Worm (Caenorhabditis elegans): ENCODE results near the gene F21D12.2.

F21D12.2 gene

DNA sequence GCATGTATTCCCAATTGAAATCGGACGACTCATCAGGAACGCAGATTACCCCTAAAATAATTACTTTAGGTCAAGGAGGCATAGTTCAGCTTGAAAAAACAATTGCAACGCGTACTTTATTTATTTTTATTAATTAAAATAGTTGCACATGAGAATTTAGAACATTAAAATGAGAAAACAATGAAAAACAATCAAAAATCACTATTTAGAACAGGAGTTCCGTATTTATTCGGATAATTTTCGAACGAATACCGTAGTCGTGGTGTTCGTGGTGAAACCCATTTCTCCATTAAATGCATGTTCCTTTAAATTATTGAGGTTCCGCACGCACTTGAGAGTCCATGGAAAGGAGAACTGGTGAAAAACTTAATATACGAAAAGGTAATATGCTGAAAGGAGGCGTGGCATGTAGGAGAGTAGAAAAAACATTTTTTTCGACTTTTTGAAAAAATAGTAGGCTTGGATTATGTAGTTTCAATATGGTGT, 19.3 kb upstream of the F21D12.2 start, which contains the start of gene puf-8:
Gene puf-8 (minus strand): TSS at position 51 of the 486 bp plus-strand sequence.
- TF ChIP-seq ceh-19 (GFP tag; optimal IDR thresholded peaks at IDR 0.05), result no peak
- TF ChIP-seq K09A11.1 (tag; optimal IDR thresholded peaks at IDR 0.05; ENCODE audit: insufficient read depth), result no peak
- no peak for TF ChIP-seq elt-4 (tag; optimal IDR thresholded peaks at IDR 0.05)

DNA sequence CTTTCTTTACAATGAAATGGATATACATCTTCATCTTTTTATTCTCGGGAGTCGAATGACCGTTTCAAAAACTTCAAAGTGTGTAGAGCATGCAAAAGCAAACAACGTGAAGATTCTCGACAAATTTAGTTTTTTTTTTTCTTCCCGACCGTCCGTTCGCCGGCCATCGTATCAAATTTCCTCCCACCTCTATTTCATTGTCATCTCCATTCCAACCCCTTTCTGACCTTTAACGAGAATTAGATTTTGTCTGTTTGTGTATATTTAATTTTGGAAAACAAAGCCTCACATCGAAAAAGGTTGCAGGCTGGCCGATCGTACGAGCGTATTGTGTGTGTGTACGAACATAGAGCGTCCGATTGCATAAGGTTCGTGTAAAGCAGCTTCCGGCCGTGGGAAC, 18.5 kb upstream of the F21D12.2 start, which contains the start of gene C30G12.1:
Gene C30G12.1 (plus strand): TSS at position 301 of the 400 bp plus-strand sequence.
- TF ChIP-seq ceh-34 (tag; optimal IDR thresholded peaks at IDR 0.05), result peak; percentile 68
- no peak for TF ChIP-seq zip-5 (tag; optimal IDR thresholded peaks at IDR 0.05)
- TF ChIP-seq tbx-7 (tag; optimal IDR thresholded peaks at IDR 0.05), result no peak
- TF ChIP-seq ceh-48 (tag; optimal IDR thresholded peaks at IDR 0.05), result no peak
- no peak for TF ChIP-seq eyg-1 (tag; optimal IDR thresholded peaks at IDR 0.05)
- no peak for TF ChIP-seq hlh-30 (tag; optimal IDR thresholded peaks at IDR 0.05; ENCODE audit: insufficient read depth)
- TF ChIP-seq ceh-6 (GFP tag; optimal IDR thresholded peaks at IDR 0.05), result no peak

DNA sequence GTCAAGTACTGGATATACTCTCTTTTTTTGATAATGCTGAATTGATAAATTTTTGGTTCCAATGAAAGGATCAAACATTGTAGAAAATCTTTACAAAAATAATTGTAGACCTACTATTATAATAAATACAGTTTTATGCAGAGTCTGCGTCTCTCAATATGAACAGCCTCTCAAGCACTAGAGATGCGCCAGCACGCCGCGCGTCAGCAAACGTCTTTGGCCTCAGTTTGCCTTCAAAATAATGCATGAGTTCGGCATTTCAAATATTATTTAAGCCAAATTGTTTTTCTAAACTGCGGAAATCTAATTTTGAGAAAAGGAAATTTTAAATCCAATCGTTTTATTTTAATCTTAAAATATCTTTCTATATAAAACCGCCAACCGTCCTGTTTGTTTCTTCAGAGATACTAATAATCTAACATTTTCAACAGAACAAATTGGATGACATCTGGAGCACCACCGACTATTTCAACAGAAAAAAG, 15.9 kb upstream of the F21D12.2 start, which contains the start of gene cul-4:
Gene cul-4 (plus strand): TSS at position 432 of the 482 bp plus-strand sequence.
- TF ChIP-seq F13H6.1 (tag; optimal IDR thresholded peaks at IDR 0.05) (no peak), ceh-2 (tag; optimal IDR thresholded peaks at IDR 0.05) (peak; percentile 8), tbx-2 (tag; optimal IDR thresholded peaks at IDR 0.05) (peak; percentile 12), hlh-30 (tag; optimal IDR thresholded peaks at IDR 0.05; ENCODE audit: insufficient read depth) (no peak), ref-2 (tag; optimal IDR thresholded peaks at IDR 0.05) (no peak), pag-3 (tag; optimal IDR thresholded peaks at IDR 0.05; ENCODE audit: borderline replicate concordance) (no peak), ceh-14 (tag; optimal IDR thresholded peaks at IDR 0.05) (peak; percentile 14), ceh-31 (tag; optimal IDR thresholded peaks at IDR 0.05) (peak; percentile 10), ceh-24 (tag; optimal IDR thresholded peaks at IDR 0.05) (no peak), nfya-1 (tag; optimal IDR thresholded peaks at IDR 0.05) (peak; percentile 40)

DNA sequence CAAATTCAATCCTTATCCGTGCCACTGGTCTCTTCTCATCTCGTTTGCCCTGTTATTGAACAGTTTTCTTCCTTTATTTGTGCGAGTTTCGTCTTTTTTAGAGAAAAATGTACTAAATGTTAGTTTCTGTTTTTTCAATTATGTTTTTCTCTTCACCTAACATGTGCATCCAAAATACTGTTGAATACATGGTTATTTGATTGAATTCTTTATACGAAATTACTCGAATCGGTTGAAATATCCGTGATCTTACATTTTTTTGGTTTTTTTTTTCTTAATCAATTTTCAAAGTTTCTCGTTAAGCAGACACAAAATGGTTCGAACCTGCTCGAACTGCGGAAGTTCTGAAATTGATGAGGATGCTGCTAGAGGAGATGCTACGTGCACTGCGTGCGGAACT, 12.0 kb upstream of the F21D12.2 start, which contains the start of gene brf-1:
Gene brf-1 (plus strand): TSS at position 301 of the 400 bp plus-strand sequence.
- TF ChIP-seq ahr-1 (tag; optimal IDR thresholded peaks at IDR 0.05) (no peak), unc-3 (GFP tag; conservative IDR thresholded peaks at IDR 0.05) (no peak), unc-3 (tag; optimal IDR thresholded peaks at IDR 0.05) (no peak), madf-2 (tag; optimal IDR thresholded peaks at IDR 0.05) (no peak), hlh-30 (tag; optimal IDR thresholded peaks at IDR 0.05; ENCODE audit: insufficient read depth) (no peak), gmeb-2 (tag; optimal IDR thresholded peaks at IDR 0.05) (no peak), pha-2 (tag; optimal IDR thresholded peaks at IDR 0.05) (no peak), mec-3 (tag; optimal IDR thresholded peaks at IDR 0.05; ENCODE audit: borderline replicate concordance) (no peak), sox-2 (GFP tag; IDR thresholded peaks at IDR 0.05) (no peak), Y22D7AL.16 (tag; optimal IDR thresholded peaks at IDR 0.05) (no peak), pros-1 (tag; optimal IDR thresholded peaks at IDR 0.05) (no peak), nhr-232 (tag; optimal IDR thresholded peaks at IDR 0.05) (no peak), odd-2 (tag; optimal IDR thresholded peaks at IDR 0.05) (no peak), pha-4 (tag; optimal IDR thresholded peaks at IDR 0.05) (no peak), ceh-30 (tag; optimal IDR thresholded peaks at IDR 0.05) (no peak), ceh-14 (tag; optimal IDR thresholded peaks at IDR 0.05) (no peak), hlh-8 (tag; optimal IDR thresholded peaks at IDR 0.05) (no peak), hlh-15 (tag; optimal IDR thresholded peaks at IDR 0.05) (no peak)

DNA sequence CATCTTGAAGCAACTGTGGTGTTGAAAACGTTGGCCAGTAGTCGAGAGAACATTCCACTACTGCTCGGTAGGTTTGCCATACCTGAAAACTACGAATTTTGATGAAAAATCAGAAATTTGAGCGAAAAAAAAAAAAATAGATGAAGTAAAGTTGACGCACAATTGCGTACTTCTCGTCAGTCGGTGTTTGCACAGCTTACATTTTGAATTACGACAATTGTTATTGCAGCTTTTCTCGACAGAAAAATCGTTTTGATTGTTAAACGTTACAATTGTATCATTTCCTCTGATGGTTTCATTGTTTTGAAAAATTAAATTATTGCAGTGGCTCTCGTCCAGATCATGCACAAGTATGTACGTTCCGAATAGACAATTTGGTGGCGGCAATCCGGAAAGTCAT, 7.5 kb upstream of the F21D12.2 start, which contains the start of the genes F45E12.5 and cnep-1:
Gene F45E12.5 (minus strand): TSS at position 93 of the 400 bp plus-strand sequence.
Gene cnep-1 (plus strand): TSS at position 326 of the 400 bp plus-strand sequence.
- TF ChIP-seq zip-5 (tag; optimal IDR thresholded peaks at IDR 0.05) (no peak), ceh-45 (GFP tag; IDR thresholded peaks at IDR 0.05) (no peak), rnt-1 (tag; optimal IDR thresholded peaks at IDR 0.05) (no peak), fax-1 (tag; optimal IDR thresholded peaks at IDR 0.05) (no peak), eyg-1 (tag; optimal IDR thresholded peaks at IDR 0.05) (no peak), ztf-16 (tag; optimal IDR thresholded peaks at IDR 0.05) (no peak), ets-4 (tag; optimal IDR thresholded peaks at IDR 0.05) (no peak), ahr-1 (tag; optimal IDR thresholded peaks at IDR 0.05) (no peak)
